Fruit fly (Drosophila melanogaster) whole organism, prepupa: ENCODE measurements around the gene et.

Experiments used
- Blimp-1 ChIP-seq: fragments of 200-800 bp; sonication (Bioruptor generic); optimal IDR thresholded peaks from 3 replicates; lab custom pipeline; 2017; ENCODE audit warnings: missing biosample characterization, missing genetic modification characterization, mild to moderate bottlenecking, moderate library complexity, missing genetic modification reagents
- CG10631 ChIP-seq: fragments of 200-800 bp; sonication (Bioruptor generic); optimal IDR thresholded peaks from 2 replicates; lab custom pipeline; 2016; ENCODE audit warnings: missing biosample characterization, missing genetic modification characterization
- CG11294 ChIP-seq: fragments of 200-800 bp; sonication (Bioruptor generic); IDR thresholded peaks from 2 replicates; pipeline ENCODE4 v1.3.6; 2022; ENCODE audit warnings: missing biosample characterization, missing genetic modification characterization
- CG11902 ChIP-seq: fragments of 200-800 bp; sonication (Bioruptor generic); optimal IDR thresholded peaks from 3 replicates; lab custom pipeline; 2016; ENCODE audit warnings: missing biosample characterization, missing genetic modification characterization
- CG15336 ChIP-seq: fragments of 200-800 bp; sonication (Bioruptor generic); IDR thresholded peaks from 2 replicates; pipeline ENCODE4 v1.3.6; 2022; ENCODE audit warnings: missing biosample characterization, missing genetic modification characterization
- CG3032 ChIP-seq: fragments of 200-800 bp; optimal IDR thresholded peaks from 2 replicates; lab custom pipeline; 2019; ENCODE audit warnings: missing biosample characterization, mild to moderate bottlenecking, missing genetic modification characterization, moderate library complexity
- CG32006 ChIP-seq: fragments of 200-800 bp; sonication (Bioruptor generic); optimal IDR thresholded peaks from 3 replicates; lab custom pipeline; 2017; ENCODE audit warnings: missing biosample characterization, mild to moderate bottlenecking, missing genetic modification characterization
- CG34406 ChIP-seq: fragments of 200-800 bp; sonication (Bioruptor generic); optimal IDR thresholded peaks from 3 replicates; lab custom pipeline; 2016; ENCODE audit warnings: missing biosample characterization, missing genetic modification characterization
- CG4318 ChIP-seq: fragments of 200-800 bp; sonication (Bioruptor generic); optimal IDR thresholded peaks from 3 replicates; lab custom pipeline; 2017; ENCODE audit warnings: missing biosample characterization, mild to moderate bottlenecking, missing genetic modification characterization
- CG6808 ChIP-seq: fragments of 200-800 bp; sonication (Bioruptor generic); optimal IDR thresholded peaks from 3 replicates; lab custom pipeline; 2017; ENCODE audit warnings: missing biosample characterization, missing genetic modification characterization, mild to moderate bottlenecking, moderate library complexity, missing genetic modification reagents
- CG7368 ChIP-seq: fragments of 200-800 bp; sonication (Bioruptor generic); optimal IDR thresholded peaks from 3 replicates; lab custom pipeline; 2016; ENCODE audit warnings: missing biosample characterization, missing genetic modification characterization
- CG8319 ChIP-seq: fragments of 200-800 bp; sonication (Bioruptor generic); optimal IDR thresholded peaks from 3 replicates; lab custom pipeline; 2016; ENCODE audit warnings: missing biosample characterization, missing genetic modification characterization
- CG8632 ChIP-seq: fragments of 200-800 bp; sonication (Bioruptor generic); optimal IDR thresholded peaks from 3 replicates; lab custom pipeline; 2016; ENCODE audit warnings: missing biosample characterization, missing genetic modification characterization
- Eip78C ChIP-seq: fragments of 200-800 bp; sonication (Bioruptor generic); peaks from one replicate; lab custom pipeline; 2016; ENCODE audit warnings: missing biosample characterization, missing genetic modification characterization
- Eip93F ChIP-seq: fragments of 200-800 bp; sonication (Bioruptor generic); optimal IDR thresholded peaks from 2 replicates; lab custom pipeline; 2016; ENCODE audit warnings: missing biosample characterization, mild to moderate bottlenecking, missing genetic modification characterization
- Ets21C ChIP-seq: fragments of 200-800 bp; sonication (Bioruptor generic); optimal IDR thresholded peaks from 3 replicates; lab custom pipeline; 2016; ENCODE audit warnings: missing biosample characterization, missing genetic modification characterization
- Ets96B ChIP-seq: fragments of 200-800 bp; optimal IDR thresholded peaks from 2 replicates; lab custom pipeline; 2019; ENCODE audit warnings: missing biosample characterization, mild to moderate bottlenecking, missing genetic modification characterization, moderate library complexity
- Gug ChIP-seq: fragments of 200-800 bp; sonication (Bioruptor generic); IDR thresholded peaks from 2 replicates; pipeline ENCODE4 v1.3.6; 2022; ENCODE audit warnings: missing biosample characterization, missing genetic modification characterization
- Hr38 ChIP-seq: sonication (Bioruptor generic); optimal IDR thresholded peaks from 2 replicates; lab custom pipeline; 2016; ENCODE audit warnings: missing biosample characterization, missing genetic modification characterization
- Hr39 ChIP-seq: fragments of 200-800 bp; sonication (Bioruptor generic); optimal IDR thresholded peaks from 2 replicates; lab custom pipeline; 2016; ENCODE audit warnings: missing biosample characterization, missing genetic modification characterization
- Hr4 ChIP-seq: fragments of 200-800 bp; sonication (Bioruptor generic); optimal IDR thresholded peaks from 3 replicates; lab custom pipeline; 2016; ENCODE audit warnings: missing biosample characterization, missing genetic modification characterization
- Met ChIP-seq: fragments of 200-800 bp; sonication (Bioruptor generic); optimal IDR thresholded peaks from 3 replicates; lab custom pipeline; 2016; ENCODE audit warnings: missing biosample characterization, missing genetic modification characterization
- OdsH ChIP-seq: fragments of 200-800 bp; sonication (Bioruptor generic); optimal IDR thresholded peaks from 3 replicates; lab custom pipeline; 2016; ENCODE audit warnings: missing biosample characterization, missing genetic modification characterization
- Smox ChIP-seq: fragments of 200-800 bp; sonication (Bioruptor generic); optimal IDR thresholded peaks from 3 replicates; lab custom pipeline; 2016; ENCODE audit warnings: missing biosample characterization, missing genetic modification characterization
- Sox14 ChIP-seq: fragments of 200-800 bp; sonication (Bioruptor generic); optimal IDR thresholded peaks from 3 replicates; lab custom pipeline; 2016; ENCODE audit warnings: missing biosample characterization, missing genetic modification characterization
- Sox15 ChIP-seq: fragments of 200-800 bp; sonication (Bioruptor generic); optimal IDR thresholded peaks from 3 replicates; lab custom pipeline; 2016; ENCODE audit warnings: missing biosample characterization, missing genetic modification characterization
- achi ChIP-seq: fragments of 200-800 bp; sonication (Bioruptor generic); optimal IDR thresholded peaks from 3 replicates; lab custom pipeline; 2016; ENCODE audit warnings: missing biosample characterization, missing genetic modification characterization
- acj6 ChIP-seq: fragments of 200-800 bp; sonication (Bioruptor generic); optimal IDR thresholded peaks from 3 replicates; lab custom pipeline; 2016; ENCODE audit warnings: missing biosample characterization, missing genetic modification characterization
- cyc ChIP-seq: fragments of 200-800 bp; sonication (Bioruptor generic); optimal IDR thresholded peaks from 3 replicates; lab custom pipeline; 2016; ENCODE audit warnings: missing biosample characterization, missing genetic modification characterization
- eg ChIP-seq: fragments of 200-800 bp; sonication (Bioruptor generic); IDR thresholded peaks from 3 replicates; pipeline ENCODE4 v1.3.6; 2022; ENCODE audit warnings: missing biosample characterization, missing genetic modification characterization
- esn ChIP-seq: fragments of 200-800 bp; sonication (Bioruptor generic); optimal IDR thresholded peaks from 2 replicates; lab custom pipeline; 2016; ENCODE audit warnings: missing biosample characterization, mild to moderate bottlenecking, missing genetic modification characterization, moderate library complexity
- fd59A ChIP-seq: fragments of 200-800 bp; sonication (Bioruptor generic); optimal IDR thresholded peaks from 2 replicates; lab custom pipeline; 2017; ENCODE audit warnings: missing biosample characterization, mild to moderate bottlenecking, missing genetic modification characterization, missing genetic modification reagents
- fd85E ChIP-seq: fragments of 200-800 bp; sonication (Bioruptor generic); optimal IDR thresholded peaks from 3 replicates; lab custom pipeline; 2016; ENCODE audit warnings: missing biosample characterization, missing genetic modification characterization
- fkh ChIP-seq: fragments of 200-800 bp; sonication (Bioruptor generic); optimal IDR thresholded peaks from 3 replicates; lab custom pipeline; 2017; ENCODE audit warnings: missing biosample characterization, mild to moderate bottlenecking, missing genetic modification characterization, moderate library complexity
- lz ChIP-seq: fragments of 200-800 bp; sonication (Bioruptor generic); optimal IDR thresholded peaks from 3 replicates; lab custom pipeline; 2016; ENCODE audit warnings: missing biosample characterization, missing genetic modification characterization
- net ChIP-seq: fragments of 200-800 bp; sonication (Bioruptor generic); optimal IDR thresholded peaks from 3 replicates; lab custom pipeline; 2016; ENCODE audit warnings: missing biosample characterization, missing genetic modification characterization
- pdm3 ChIP-seq: fragments of 200-800 bp; sonication (Bioruptor generic); optimal IDR thresholded peaks from 3 replicates; lab custom pipeline; 2016; ENCODE audit warnings: missing biosample characterization, missing genetic modification characterization
- salr ChIP-seq, 2 experiments: fragments of 200-800 bp; sonication (Bioruptor generic); optimal IDR thresholded peaks; 3 replicates each; lab custom pipeline; 2016 to 2018; ENCODE audit warnings: missing biosample characterization in 2 of 2, missing genetic modification characterization in 2 of 2, mild to moderate bottlenecking in 1 of 2
- spab ChIP-seq: fragments of 200-800 bp; sonication (Bioruptor generic); optimal IDR thresholded peaks from 2 replicates; lab custom pipeline; 2017; ENCODE audit warnings: missing biosample characterization, mild to moderate bottlenecking, missing genetic modification characterization, missing genetic modification reagents
- ss ChIP-seq, 2 experiments: fragments of 200-800 bp; sonication (Bioruptor generic); optimal IDR thresholded peaks; 2 replicates in 1 of 2; 3 replicates in 1 of 2; lab custom pipeline; 2017 to 2018; ENCODE audit warnings: mild to moderate bottlenecking in 2 of 2, missing biosample characterization in 2 of 2, missing genetic modification characterization in 2 of 2, moderate library complexity in 1 of 2
- topi ChIP-seq: fragments of 200-800 bp; sonication (Bioruptor generic); optimal IDR thresholded peaks from 3 replicates; lab custom pipeline; 2016; ENCODE audit warnings: missing biosample characterization, missing genetic modification characterization
- vri ChIP-seq: fragments of 200-800 bp; sonication (Bioruptor generic); optimal IDR thresholded peaks from 3 replicates; lab custom pipeline; 2016; ENCODE audit warnings: missing biosample characterization, mild to moderate bottlenecking, missing genetic modification characterization

et gene

dm6 chrX:19665684-19666141 is 10.0 kb downstream of the et start (continued):
- TF ChIP-seq CG32006 (peak; percentile 48), spab (GFP tag; lab: Kevin White, UChicago) (no peak), pdm3 (GFP tag; lab: Kevin White, UChicago) (peak; percentile 36), OdsH (peak; percentile 23), Gug (GFP tag; lab: Robert Waterston, UW) (peak; percentile 32; the same call in 1 of the 2 replicates), Sox14 (GFP tag; lab: Kevin White, UChicago) (peak; percentile 46), Hr38 (GFP tag; lab: Kevin White, UChicago) (no peak), eg (GFP tag; lab: Robert Waterston, UW) (peak; percentile 80), Ets21C (GFP tag; lab: Kevin White, UChicago) (peak; percentile 11), CG11902 (peak; percentile 92), CG7368 (GFP tag; lab: Kevin White, UChicago) (no peak), Smox (peak; percentile 7), Hr39 (GFP tag; lab: Kevin White, UChicago) (peak; percentile 50), achi (peak; percentile 10), Eip78C (GFP tag; lab: Kevin White, UChicago) (peak; percentile 71), CG8319 (GFP tag; lab: Kevin White, UChicago) (no peak), fd59A (GFP tag; lab: Kevin White, UChicago) (no peak), lz (GFP tag; lab: Kevin White, UChicago) (peak; percentile 57), CG6808 (GFP tag; lab: Kevin White, UChicago) (no peak), Met (GFP tag; lab: Kevin White, UChicago) (peak; percentile 27), cyc (peak; percentile 50), CG34406 (GFP tag; lab: Kevin White, UChicago) (no peak), net (GFP tag; lab: Kevin White, UChicago) (no peak), ss (GFP tag; optimal IDR thresholded peaks at IDR 0.05; lab: Kevin White, UChicago) (peak in 1 of 2 experiments; percentile 32), acj6 (GFP tag; lab: Kevin White, UChicago) (peak; percentile 20)

DNA sequence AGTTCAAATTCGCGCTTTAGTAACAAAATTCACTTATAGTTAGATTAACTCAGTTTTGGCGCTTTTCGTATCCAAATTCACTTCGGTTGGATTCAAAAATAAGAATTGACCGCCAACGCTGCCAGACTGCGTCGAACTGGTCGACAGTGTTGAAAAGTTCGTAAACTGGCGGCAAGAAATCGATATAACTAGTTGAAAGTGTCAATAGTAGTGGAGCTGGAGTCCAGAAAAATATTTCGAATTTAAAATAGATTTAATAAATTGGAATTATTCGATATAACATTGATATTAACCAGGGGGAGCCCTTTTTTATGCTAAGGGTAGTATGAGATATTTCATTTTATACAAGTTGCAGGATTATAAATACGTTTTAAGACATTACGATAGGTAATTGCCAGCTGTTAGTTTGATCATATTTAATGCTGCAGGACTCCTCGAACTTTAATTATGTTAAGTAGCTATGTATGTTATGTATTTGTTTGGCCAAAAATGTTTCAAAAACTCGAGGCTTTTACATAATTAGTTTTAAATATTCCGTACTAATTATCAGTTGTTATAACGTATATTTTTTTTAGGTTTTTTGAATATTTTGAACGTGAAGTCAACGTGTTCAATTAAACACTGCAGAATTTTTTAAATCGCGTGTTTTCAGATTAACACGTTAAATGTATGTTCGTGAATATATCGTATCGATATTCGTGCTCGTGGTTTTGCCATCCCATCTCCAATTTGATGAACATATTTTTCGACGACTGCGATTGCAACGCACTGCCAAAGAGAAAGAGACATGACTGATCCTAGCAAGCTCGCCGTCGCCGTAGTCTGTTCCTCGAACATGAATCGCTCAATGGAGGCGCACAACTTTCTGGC is 11.6 kb downstream of the et start, which contains the start of the genes CG14223 and Ssu72:
Gene CG14223, minus strand, starts transcription at position 113 of the 870 bp plus-strand sequence.
Gene Ssu72, plus strand, starts transcription at position 703 of the 870 bp plus-strand sequence.
- TF ChIP-seq salr (GFP tag; optimal IDR thresholded peaks at IDR 0.05; lab: Kevin White, UChicago) = peak in 1 of 2 experiments; percentile 19
- no peak for TF ChIP-seq fkh
- TF ChIP-seq Met (GFP tag; lab: Kevin White, UChicago) = peak; percentile 32
- no peak for TF ChIP-seq CG15336
- no peak for TF ChIP-seq Ets96B (tag; lab: Kevin White, UChicago)
- TF ChIP-seq esn = peak; percentile 22
- TF ChIP-seq Blimp-1 (GFP tag; lab: Kevin White, UChicago) = no peak
- TF ChIP-seq Hr4 = peak; percentile 4
- no peak for TF ChIP-seq net (GFP tag; lab: Kevin White, UChicago)
- TF ChIP-seq achi = no peak
- no peak for TF ChIP-seq CG34406 (GFP tag; lab: Kevin White, UChicago)
- TF ChIP-seq CG11902 = no peak
- no peak for TF ChIP-seq lz (GFP tag; lab: Kevin White, UChicago)
- peak; percentile 14 for TF ChIP-seq acj6 (GFP tag; lab: Kevin White, UChicago)
- TF ChIP-seq Eip93F = no peak
- TF ChIP-seq topi (GFP tag; lab: Kevin White, UChicago) = peak; percentile 9
- no peak for TF ChIP-seq CG8632
- TF ChIP-seq CG3032 (tag; lab: Kevin White, UChicago) = no peak
- TF ChIP-seq pdm3 (GFP tag; lab: Kevin White, UChicago) = no peak
- peak; percentile 32 for TF ChIP-seq Eip78C (GFP tag; lab: Kevin White, UChicago)
- no peak for TF ChIP-seq CG4318
- TF ChIP-seq CG10631 (GFP tag; lab: Kevin White, UChicago) = peak; percentile 15
- TF ChIP-seq Hr39 (GFP tag; lab: Kevin White, UChicago) = no peak
- TF ChIP-seq spab (GFP tag; lab: Kevin White, UChicago) = no peak
- no peak for TF ChIP-seq CG6808 (GFP tag; lab: Kevin White, UChicago)
- TF ChIP-seq Sox15 (GFP tag; lab: Kevin White, UChicago) = no peak
- no peak for TF ChIP-seq CG8319 (GFP tag; lab: Kevin White, UChicago)
- no peak for TF ChIP-seq vri (GFP tag; lab: Kevin White, UChicago)
- TF ChIP-seq fd85E (GFP tag; lab: Kevin White, UChicago) = no peak
- TF ChIP-seq CG11294 (GFP tag; lab: Robert Waterston, UW) = no peak
- TF ChIP-seq CG32006 = no peak
